Worm (Caenorhabditis elegans) whole organism, dauer: Measurements from ENCODE around the gene F37B12.1.

Experiments used
- unc-62 ChIP-seq: sonication (generic microtip); optimal IDR thresholded peaks from 2 replicates; lab custom pipeline; 2017; ENCODE audit warnings: missing biosample characterization, missing genetic modification reagents, missing genetic modification characterization

F37B12.1 gene

ce11 chrII:9056215-9056819 lies 27.2 kb upstream of the F37B12.1 start:
- no peak for TF ChIP-seq unc-62 (GFP tag; lab: Kevin White, UChicago)

- no peak for TF ChIP-seq unc-62 (GFP tag; lab: Kevin White, UChicago)
Observed at ce11 chrII:9054604-9055003, 25.5 kb upstream of the F37B12.1 start, which contains the start of gene chmp-7. chmp-7 (plus strand) TSS chrII:9054972.

- no peak for TF ChIP-seq unc-62 (GFP tag; lab: Kevin White, UChicago)
Observed at ce11 chrII:9053564-9053963, 24.5 kb upstream of the F37B12.1 start, which contains the start of gene T24B8.7. T24B8.7 (minus strand) TSS chrII:9053664.

- TF ChIP-seq unc-62 (GFP tag; lab: Kevin White, UChicago) = no peak
Observed at ce11 chrII:9042059-9042458, 13.0 kb upstream of the F37B12.1 start.

- no peak for TF ChIP-seq unc-62 (GFP tag; lab: Kevin White, UChicago)
Observed at ce11 chrII:9041306-9041705, 12.2 kb upstream of the F37B12.1 start, which contains the start of gene F37B12.3. F37B12.3 (minus strand) TSS chrII:9041406.

ce11 chrII:9038736-9039135 lies 9.7 kb upstream of the F37B12.1 start:
- TF ChIP-seq unc-62 (GFP tag; lab: Kevin White, UChicago) = no peak

ce11 chrII:9038201-9038600 lies 9.1 kb upstream of the F37B12.1 start, which contains the start of gene gcs-1:
gcs-1 (minus strand) TSS chrII:9038301.
- TF ChIP-seq unc-62 (GFP tag; lab: Kevin White, UChicago) = no peak

ce11 chrII:9033034-9033433 lies 4.0 kb upstream of the F37B12.1 start:
- TF ChIP-seq unc-62 (GFP tag; lab: Kevin White, UChicago) = no peak

- TF ChIP-seq unc-62 (GFP tag; lab: Kevin White, UChicago) = no peak
Observed at ce11 chrII:9031891-9032290, 2.8 kb upstream of the F37B12.1 start.

- TF ChIP-seq unc-62 (GFP tag; lab: Kevin White, UChicago) = no peak
Observed at ce11 chrII:9028096-9028495, 972 bp downstream of the F37B12.1 start.

ce11 chrII:9026348-9026747 lies 2.7 kb downstream of the F37B12.1 start:
- no peak for TF ChIP-seq unc-62 (GFP tag; lab: Kevin White, UChicago)

- no peak for TF ChIP-seq unc-62 (GFP tag; lab: Kevin White, UChicago)
Observed at ce11 chrII:9024312-9024711, 4.8 kb downstream of the F37B12.1 start.

ce11 chrII:9021625-9022024 lies 7.4 kb downstream of the F37B12.1 start:
- TF ChIP-seq unc-62 (GFP tag; lab: Kevin White, UChicago) = no peak

- no peak for TF ChIP-seq unc-62 (GFP tag; lab: Kevin White, UChicago)
Observed at ce11 chrII:9019704-9020103, 9.4 kb downstream of the F37B12.1 start, which contains the start of gene dep-1. dep-1 (minus strand) TSS chrII:9019798.

- no peak for TF ChIP-seq unc-62 (GFP tag; lab: Kevin White, UChicago)
Observed at ce11 chrII:9017628-9018027, 11.4 kb downstream of the F37B12.1 start.

ce11 chrII:9014877-9015505 lies 14.1 kb downstream of the F37B12.1 start:
- no peak for TF ChIP-seq unc-62 (GFP tag; lab: Kevin White, UChicago)

ce11 chrII:9014188-9014587 lies 14.9 kb downstream of the F37B12.1 start:
- no peak for TF ChIP-seq unc-62 (GFP tag; lab: Kevin White, UChicago)
